Worm (Caenorhabditis elegans) whole organism, mixed stage, embryonic: ENCODE data around the gene F36H1.12.

Source experiments
- elt-1 ChIP-seq: sonication (generic microtip); optimal IDR thresholded peaks from 2 replicates; lab custom pipeline; 2017; ENCODE audit warnings: missing genetic modification characterization, mild to moderate bottlenecking, missing compliant biosample characterization, antibody characterized with exemption, moderate library complexity, borderline replicate concordance; ENCODE audit not compliant: insufficient read depth
- lsy-2 ChIP-seq: fragments of 150-350 bp; optimal IDR thresholded peaks from 2 replicates; lab custom pipeline; 2014; ENCODE audit warnings: missing biosample characterization, missing genetic modification characterization
- nhr-76 ChIP-seq: sonication (generic microtip); optimal IDR thresholded peaks from 2 replicates; lab custom pipeline; 2017; ENCODE audit warnings: missing biosample characterization, missing genetic modification characterization
- snpc-4 ChIP-seq: fragments of 150-350 bp; optimal IDR thresholded peaks from 2 replicates; lab custom pipeline; 2014; ENCODE audit warnings: missing biosample characterization, missing genetic modification characterization

- TF ChIP-seq nhr-76 (tag; lab: Kevin White, UChicago) = no peak
- no peak for TF ChIP-seq elt-1 (tag; lab: Kevin White, UChicago)
- no peak for TF ChIP-seq snpc-4 (tag; lab: Kevin White, UChicago)
- no peak for TF ChIP-seq lsy-2
Measured at ce11 chrIV:11006383-11006782, 47.1 kb downstream of the F36H1.12 start.
